Fruit fly (Drosophila melanogaster): Measurements from ENCODE around the gene Dop1R1.

DNA sequence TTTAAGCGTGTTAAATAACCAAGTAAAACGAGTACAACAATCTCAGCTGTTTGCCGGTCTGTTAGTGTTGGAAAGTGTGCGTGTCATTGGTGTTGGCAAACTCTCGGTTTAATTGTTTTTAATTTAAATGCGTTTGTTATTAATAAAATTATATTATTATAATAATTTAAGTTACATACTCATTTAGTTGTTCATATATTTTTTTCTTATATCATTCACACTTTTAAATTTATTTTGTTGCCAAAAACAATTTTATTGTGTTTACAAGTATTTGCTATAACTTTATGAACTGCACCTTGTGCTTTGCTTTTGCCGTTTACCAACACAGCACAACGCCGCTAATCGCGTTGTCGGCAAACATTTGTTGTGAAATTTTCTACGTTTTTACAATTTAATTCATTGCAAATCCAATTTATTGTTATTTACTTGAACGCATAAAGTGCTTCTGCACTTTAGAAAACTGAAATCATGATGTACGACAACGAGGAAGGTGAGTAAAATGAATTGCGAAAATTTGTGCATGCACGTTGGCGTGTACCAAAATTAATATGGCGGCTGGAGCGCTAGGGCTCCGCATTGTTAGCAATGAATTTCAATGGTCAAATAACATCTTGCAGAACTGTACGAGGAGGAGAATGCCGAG is 89.0 kb downstream of the Dop1R1 start, which contains the start of the genes 140up and Polr2B:
- no peak for TF ChIP-seq CG8478 (optimal IDR thresholded peaks at IDR 0.05)
- no peak for TF ChIP-seq CTCF (optimal IDR thresholded peaks at IDR 0.05)

Measured in S2 (cell line).